Fruit fly (Drosophila melanogaster) whole organism, embryonic: ENCODE measurements around the gene CG14020.
A peak's percentile ranks its signal among the peaks of the same experiment; 100 is the strongest.

ENCODE experiments used
- BEAF-32 ChIP-seq: fragments of 200-800 bp; sonication (Bioruptor generic); optimal IDR thresholded peaks from 3 replicates; lab custom pipeline; 2017; ENCODE audit warnings: missing biosample characterization, missing genetic modification characterization, mild to moderate bottlenecking, moderate library complexity, missing genetic modification reagents
- Bteb2 ChIP-seq: fragments of 200-800 bp; sonication (Bioruptor generic); optimal IDR thresholded peaks from 2 replicates; lab custom pipeline; 2016; ENCODE audit warnings: missing biosample characterization, missing genetic modification characterization
- CG10565 ChIP-seq: fragments of 200-800 bp; sonication (Bioruptor generic); optimal IDR thresholded peaks from 3 replicates; lab custom pipeline; 2016; ENCODE audit warnings: missing biosample characterization, mild to moderate bottlenecking, missing genetic modification characterization
- CG11696 ChIP-seq: fragments of 200-800 bp; sonication (Bioruptor generic); IDR thresholded peaks from 2 replicates; pipeline ENCODE4 v1.3.6; 2022; ENCODE audit warnings: missing biosample characterization, missing genetic modification characterization
- CG12071 ChIP-seq: fragments of 200-800 bp; sonication (Bioruptor generic); optimal IDR thresholded peaks from 3 replicates; lab custom pipeline; 2018; ENCODE audit warnings: missing biosample characterization, mild to moderate bottlenecking, missing genetic modification characterization
- CG12391 ChIP-seq: fragments of 200-800 bp; sonication (Bioruptor generic); optimal IDR thresholded peaks from 3 replicates; lab custom pipeline; 2018; ENCODE audit warnings: missing biosample characterization, mild to moderate bottlenecking, missing genetic modification characterization, moderate library complexity
- CG14710 ChIP-seq: fragments of 200-800 bp; sonication (Bioruptor generic); optimal IDR thresholded peaks from 3 replicates; lab custom pipeline; 2019; ENCODE audit warnings: missing biosample characterization, mild to moderate bottlenecking, missing genetic modification characterization, moderate library complexity
- CG2129 ChIP-seq: fragments of 200-800 bp; sonication (Bioruptor generic); IDR thresholded peaks from 2 replicates; pipeline ENCODE4 v1.3.6; 2022; ENCODE audit warnings: missing biosample characterization, missing genetic modification characterization; ENCODE audit not compliant: partially characterized antibody
- CG2712 ChIP-seq: fragments of 200-800 bp; optimal IDR thresholded peaks from 3 replicates; lab custom pipeline; 2019; ENCODE audit warnings: missing biosample characterization, mild to moderate bottlenecking, missing genetic modification characterization, moderate library complexity
- CG31441 ChIP-seq: fragments of 200-800 bp; sonication (Bioruptor generic); IDR thresholded peaks from 2 replicates; pipeline ENCODE4 v1.3.6; 2022; ENCODE audit warnings: missing biosample characterization, missing genetic modification characterization
- CG33213 ChIP-seq: fragments of 200-800 bp; sonication (Bioruptor generic); optimal IDR thresholded peaks from 3 replicates; lab custom pipeline; 2016; ENCODE audit warnings: missing biosample characterization, missing genetic modification characterization
- CG34422 ChIP-seq: fragments of 200-800 bp; sonication (Bioruptor generic); IDR thresholded peaks from 3 replicates; pipeline ENCODE4 v1.3.6; 2022; ENCODE audit warnings: missing biosample characterization, missing genetic modification characterization
- CG4617 ChIP-seq: fragments of 200-800 bp; sonication (Bioruptor generic); optimal IDR thresholded peaks from 3 replicates; lab custom pipeline; 2016; ENCODE audit warnings: missing biosample characterization, missing genetic modification characterization, borderline replicate concordance
- CG4730 ChIP-seq: fragments of 200-800 bp; sonication (Bioruptor generic); IDR thresholded peaks from 2 replicates; pipeline ENCODE4 v1.3.6; 2022; ENCODE audit warnings: missing biosample characterization, missing genetic modification characterization
- CG6765 ChIP-seq: fragments of 200-800 bp; sonication (Bioruptor generic); optimal IDR thresholded peaks from 3 replicates; lab custom pipeline; 2017; ENCODE audit warnings: missing biosample characterization, mild to moderate bottlenecking, missing genetic modification characterization
- CG7556 ChIP-seq: fragments of 200-800 bp; sonication (Bioruptor generic); optimal IDR thresholded peaks from 2 replicates; lab custom pipeline; 2017; ENCODE audit warnings: missing biosample characterization, mild to moderate bottlenecking, missing genetic modification characterization
- CG8924 ChIP-seq: fragments of 200-800 bp; optimal IDR thresholded peaks from 3 replicates; lab custom pipeline; 2019; ENCODE audit warnings: missing biosample characterization, mild to moderate bottlenecking, missing genetic modification characterization, moderate library complexity
- CG9727 ChIP-seq: fragments of 200-800 bp; sonication (Bioruptor generic); optimal IDR thresholded peaks from 3 replicates; lab custom pipeline; 2017; ENCODE audit warnings: missing biosample characterization, mild to moderate bottlenecking, missing genetic modification characterization
- CG9817 ChIP-seq: fragments of 200-800 bp; sonication (Bioruptor generic); optimal IDR thresholded peaks from 2 replicates; lab custom pipeline; 2018; ENCODE audit warnings: missing biosample characterization, mild to moderate bottlenecking, missing genetic modification characterization, moderate library complexity
- CG9932 ChIP-seq: fragments of 200-800 bp; sonication (Bioruptor generic); IDR thresholded peaks from 2 replicates; pipeline ENCODE4 v1.3.6; 2022; ENCODE audit warnings: missing biosample characterization, missing genetic modification characterization
- CkIIα-i1 ChIP-seq: fragments of 200-800 bp; sonication (Bioruptor generic); IDR thresholded peaks from 2 replicates; pipeline ENCODE4 v1.3.6; 2022; ENCODE audit warnings: missing biosample characterization, missing genetic modification characterization
- CrebB ChIP-seq: fragments of 200-800 bp; sonication (Bioruptor generic); optimal IDR thresholded peaks from 3 replicates; lab custom pipeline; 2018; ENCODE audit warnings: missing biosample characterization, mild to moderate bottlenecking, missing genetic modification characterization
- Dp ChIP-seq: fragments of 200-800 bp; sonication (Bioruptor generic); optimal IDR thresholded peaks from 2 replicates; lab custom pipeline; 2018; ENCODE audit warnings: missing biosample characterization, mild to moderate bottlenecking, missing genetic modification characterization, moderate library complexity
- Hand ChIP-seq: fragments of 200-800 bp; sonication (Bioruptor generic); optimal IDR thresholded peaks from 2 replicates; lab custom pipeline; 2017; ENCODE audit warnings: mild to moderate bottlenecking, missing biosample characterization, missing genetic modification reagents, missing genetic modification characterization
- Hr3 ChIP-seq: fragments of 200-800 bp; sonication (Bioruptor generic); optimal IDR thresholded peaks from 3 replicates; lab custom pipeline; 2016; ENCODE audit warnings: missing biosample characterization, missing genetic modification characterization
- Med ChIP-seq: fragments of 200-800 bp; sonication (Bioruptor generic); peaks from one replicate; lab custom pipeline; 2016; ENCODE audit warnings: missing biosample characterization, missing genetic modification characterization, mild to moderate bottlenecking, inconsistent platforms, moderate library complexity
- Myb ChIP-seq: fragments of 200-800 bp; sonication (Bioruptor generic); optimal IDR thresholded peaks from 2 replicates; lab custom pipeline; 2016; ENCODE audit warnings: missing biosample characterization, missing genetic modification characterization
- Nf-YC ChIP-seq: fragments of 200-800 bp; optimal IDR thresholded peaks from 3 replicates; lab custom pipeline; 2019; ENCODE audit warnings: missing biosample characterization, mild to moderate bottlenecking, missing genetic modification characterization, moderate library complexity
- Sox102F ChIP-seq: fragments of 200-800 bp; sonication (Bioruptor generic); optimal IDR thresholded peaks from 2 replicates; lab custom pipeline; 2018; ENCODE audit warnings: missing biosample characterization, mild to moderate bottlenecking, missing genetic modification characterization, moderate library complexity
- Tbp ChIP-seq: fragments of >200 bp; optimal IDR thresholded peaks from 2 replicates; lab custom pipeline; 2018; ENCODE audit warnings: missing biosample characterization, missing genetic modification characterization
- ase ChIP-seq: fragments of 200-800 bp; sonication (Bioruptor generic); IDR thresholded peaks from 3 replicates; pipeline ENCODE4 v1.3.6; 2022; ENCODE audit warnings: missing biosample characterization, missing genetic modification characterization
- br ChIP-seq: fragments of >200 bp; optimal IDR thresholded peaks from 2 replicates; lab custom pipeline; 2017
- bsh ChIP-seq, 2 experiments: fragments of 200-800 bp; sonication (Bioruptor generic); optimal IDR thresholded peaks; 2 replicates each; lab custom pipeline; 2017 to 2018; ENCODE audit warnings: mild to moderate bottlenecking in 2 of 2, missing biosample characterization in 2 of 2, missing genetic modification characterization in 2 of 2, moderate library complexity in 1 of 2
- cato ChIP-seq: fragments of 200-800 bp; sonication (Bioruptor generic); optimal IDR thresholded peaks from 2 replicates; lab custom pipeline; 2016; ENCODE audit warnings: missing biosample characterization, missing genetic modification characterization, borderline replicate concordance
- danr ChIP-seq: fragments of 200-800 bp; sonication (Bioruptor generic); IDR thresholded peaks from 2 replicates; pipeline ENCODE4 v1.3.6; 2022; ENCODE audit warnings: missing biosample characterization, missing genetic modification characterization
- dimm ChIP-seq: fragments of 200-800 bp; sonication (Bioruptor generic); IDR thresholded peaks from 2 replicates; pipeline ENCODE4 v1.3.6; 2022; ENCODE audit warnings: missing biosample characterization, missing genetic modification characterization
- hkb ChIP-seq, 2 experiments: fragments of 200-800 bp in 1 of 2; fragments of >200 bp in 1 of 2; sonication (Bioruptor generic) in 1 of 2; IDR thresholded peaks in 1 of 2; optimal IDR thresholded peaks in 1 of 2; 2 replicates each; pipeline versions ENCODE4 v1.3.6 to Lab custom; 2017 to 2022; ENCODE audit warnings: missing biosample characterization in 1 of 2, missing genetic modification characterization in 1 of 2
- hth ChIP-seq: fragments of >200 bp; optimal IDR thresholded peaks from 2 replicates; lab custom pipeline; 2017; ENCODE audit warnings: inconsistent platforms
- inv ChIP-seq: fragments of 200-800 bp; sonication (Bioruptor generic); IDR thresholded peaks from 2 replicates; pipeline ENCODE4 v1.3.6; 2022; ENCODE audit warnings: missing biosample characterization, missing genetic modification characterization; ENCODE audit not compliant: partially characterized antibody
- jing ChIP-seq: fragments of 200-800 bp; sonication (Bioruptor generic); optimal IDR thresholded peaks from 2 replicates; lab custom pipeline; 2018; ENCODE audit warnings: missing biosample characterization, mild to moderate bottlenecking, missing genetic modification characterization
- ken ChIP-seq: fragments of 200-800 bp; sonication (Bioruptor generic); IDR thresholded peaks from 3 replicates; pipeline ENCODE4 v1.3.6; 2022; ENCODE audit warnings: missing biosample characterization, missing genetic modification characterization
- onecut ChIP-seq: fragments of 200-800 bp; sonication (Bioruptor generic); IDR thresholded peaks from 2 replicates; pipeline ENCODE4 v1.3.6; 2022; ENCODE audit warnings: missing biosample characterization, missing genetic modification characterization
- pho ChIP-seq: fragments of 200-800 bp; sonication (Bioruptor generic); optimal IDR thresholded peaks from 2 replicates; lab custom pipeline; 2016; ENCODE audit warnings: missing biosample characterization, missing genetic modification characterization
- pzg ChIP-seq: fragments of 200-800 bp; sonication (Bioruptor generic); optimal IDR thresholded peaks from 3 replicates; lab custom pipeline; 2018; ENCODE audit warnings: missing biosample characterization, mild to moderate bottlenecking, missing genetic modification characterization, moderate library complexity
- sc ChIP-seq, 3 experiments: fragments of >200 bp in 2 of 3; fragments of 200-800 bp in 1 of 3; sonication (Bioruptor generic) in 1 of 3; optimal IDR thresholded peaks; 2 replicates in 2 of 3; 3 replicates in 1 of 3; lab custom pipeline; 2017; ENCODE audit warnings: mild to moderate bottlenecking in 1 of 3, missing biosample characterization in 1 of 3, missing genetic modification characterization in 1 of 3, missing genetic modification reagents in 1 of 3
- so ChIP-seq: fragments of 200-800 bp; sonication (Bioruptor generic); IDR thresholded peaks from 3 replicates; pipeline ENCODE4 v1.3.6; 2022; ENCODE audit warnings: missing biosample characterization, missing genetic modification characterization
- stc ChIP-seq: fragments of 200-800 bp; sonication (Bioruptor generic); IDR thresholded peaks from 2 replicates; pipeline ENCODE4 v1.3.6; 2022; ENCODE audit warnings: missing biosample characterization, missing genetic modification characterization
- unpg ChIP-seq: fragments of 200-800 bp; sonication (Bioruptor generic); optimal IDR thresholded peaks from 3 replicates; lab custom pipeline; 2018; ENCODE audit warnings: missing biosample characterization, mild to moderate bottlenecking, missing genetic modification characterization, moderate library complexity
- vvl ChIP-seq: fragments of 200-800 bp; sonication (Bioruptor generic); IDR thresholded peaks from 2 replicates; pipeline ENCODE4 v1.3.6; 2022; ENCODE audit warnings: missing biosample characterization, missing genetic modification characterization
- wor ChIP-seq: fragments of 200-800 bp; sonication (Bioruptor generic); IDR thresholded peaks from 2 replicates; pipeline ENCODE4 v1.3.6; 2022; ENCODE audit warnings: missing biosample characterization, missing genetic modification characterization

CG14020 gene

dm6 chr2L:5558809-5559392, 41.4 kb downstream of the CG14020 start, which contains the start of gene GluRIIB (continued):
- TF ChIP-seq Hand (GFP tag; lab: Kevin White, UChicago) (no peak), CrebB (no peak), CG9817 (tag; lab: Kevin White, UChicago) (no peak), ase (GFP tag; lab: Robert Waterston, UW) (no peak), cato (GFP tag; lab: Kevin White, UChicago) (no peak), CG9727 (GFP tag; lab: Kevin White, UChicago) (no peak), CG2712 (tag; lab: Kevin White, UChicago) (peak; percentile 54), CG9932 (no peak), hkb (optimal IDR thresholded peaks at IDR 0.05; lab: Kevin White, UChicago) (no peak), hkb (GFP tag; IDR thresholded peaks at IDR 0.05; lab: Robert Waterston, UW) (no peak), wor (GFP tag; lab: Robert Waterston, UW) (no peak), inv (GFP tag; lab: Robert Waterston, UW) (no peak), jing (no peak), CG8924 (tag; lab: Kevin White, UChicago) (peak; percentile 25), CG14710 (tag; lab: Kevin White, UChicago) (no peak), vvl (no peak), CG2129 (GFP tag; lab: Robert Waterston, UW) (no peak), Med (GFP tag; lab: Kevin White, UChicago) (peak; percentile 43), danr (GFP tag; lab: Robert Waterston, UW) (no peak), Dp (GFP tag; lab: Kevin White, UChicago) (no peak), dimm (GFP tag; lab: Robert Waterston, UW) (no peak), CG34422 (no peak), stc (GFP tag; lab: Robert Waterston, UW) (no peak), hth (no peak), CG4730 (GFP tag; lab: Robert Waterston, UW) (no peak), CG12391 (tag; lab: Kevin White, UChicago) (peak; percentile 8), pho (GFP tag; lab: Kevin White, UChicago) (no peak), pzg (no peak), bsh (GFP tag; optimal IDR thresholded peaks at IDR 0.05; lab: Kevin White, UChicago) (peak in 1 of 2 experiments; percentile 40), CG4617 (GFP tag; lab: Kevin White, UChicago) (no peak), CG31441 (GFP tag; lab: Robert Waterston, UW) (peak; percentile 4; the same call in 1 of the 2 replicates), sc (optimal IDR thresholded peaks at IDR 0.05; lab: Kevin White, UChicago) (no peak), sc (GFP tag; optimal IDR thresholded peaks at IDR 0.05; lab: Kevin White, UChicago) (no peak), onecut (GFP tag; lab: Robert Waterston, UW) (no peak), Nf-YC (tag; lab: Kevin White, UChicago) (no peak), Tbp (GFP tag; lab: Kevin White, UChicago) (no peak), CkIIα-i1 (GFP tag; lab: Robert Waterston, UW) (no peak), BEAF-32 (GFP tag; lab: Kevin White, UChicago) (no peak), ken (GFP tag; lab: Robert Waterston, UW) (no peak), unpg (GFP tag; lab: Kevin White, UChicago) (no peak), CG12071 (GFP tag; lab: Kevin White, UChicago) (no peak), so (no peak), CG33213 (GFP tag; lab: Kevin White, UChicago) (no peak), CG7556 (GFP tag; lab: Kevin White, UChicago) (peak; percentile 12), br (lab: Kevin White, UChicago) (no peak), Myb (GFP tag; lab: Kevin White, UChicago) (no peak), CG10565 (no peak), Bteb2 (GFP tag; lab: Kevin White, UChicago) (no peak), CG11696 (GFP tag; lab: Robert Waterston, UW) (no peak), CG6765 (GFP tag; lab: Kevin White, UChicago) (no peak), Hr3 (GFP tag; lab: Kevin White, UChicago) (no peak), Sox102F (GFP tag; lab: Kevin White, UChicago) (peak; percentile 43)
